Fruit fly (Drosophila melanogaster): ENCODE data around the gene CG13287.

- TF ChIP-seq Eip75B (GFP tag; optimal IDR thresholded peaks at IDR 0.05) (no peak), Ets21C (GFP tag; optimal IDR thresholded peaks at IDR 0.05) (no peak), Hr39 (GFP tag; optimal IDR thresholded peaks at IDR 0.05) (no peak), ss (GFP tag; optimal IDR thresholded peaks at IDR 0.05) (no peak), CG8119 (GFP tag; IDR thresholded peaks at IDR 0.05) (no peak), CG16779 (tag; optimal IDR thresholded peaks at IDR 0.05) (no peak)
Observed at dm6 chr3L:5893063-5893462, 11.0 kb downstream of the CG13287 start.
